Fruit fly (Drosophila melanogaster): Measurements from ENCODE around the gene tty.

tty gene

DNA sequence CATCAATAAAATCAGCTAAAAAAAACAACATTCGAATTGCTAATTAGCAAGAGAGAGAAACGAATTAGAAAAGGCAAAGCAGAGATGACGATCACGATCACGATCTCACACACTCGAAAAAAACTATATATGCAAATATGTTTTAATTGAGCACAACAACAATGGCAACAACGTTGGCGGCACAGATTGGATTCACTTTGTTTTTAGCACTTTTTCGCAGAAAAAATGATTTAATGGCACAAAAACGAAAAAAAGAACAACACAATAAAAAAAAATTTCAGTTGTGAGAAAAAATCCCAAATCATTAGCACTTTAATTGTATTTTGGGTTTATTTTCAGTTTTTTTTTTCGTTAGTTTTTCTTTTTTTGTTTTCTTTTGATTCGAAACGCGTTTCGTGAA, 58.8 kb downstream of the tty start:
- TF ChIP-seq Ets65A (GFP tag) (peak; percentile 81), Ptx1 (GFP tag; IDR thresholded peaks at IDR 0.05) (0 out of 2 replicates have a peak, but pooled peaks have one; percentile 15), sens (GFP tag) (peak; percentile 35), row (GFP tag; IDR thresholded peaks at IDR 0.05) (no peak), dysf (GFP tag; IDR thresholded peaks at IDR 0.05) (0 out of 3 replicates have a peak, but pooled peaks have one; percentile 52), CG2120 (GFP tag; optimal IDR thresholded peaks at IDR 0.05) (peak; percentile 34), ttk (GFP tag; IDR thresholded peaks at IDR 0.05) (no peak), eve (GFP tag; optimal IDR thresholded peaks at IDR 0.05) (peak in 1 of 2 experiments; percentile 43), ab (GFP tag; optimal IDR thresholded peaks at IDR 0.05) (peak; percentile 11), CG3163 (GFP tag; optimal IDR thresholded peaks at IDR 0.05) (no peak), lilli (GFP tag; optimal IDR thresholded peaks at IDR 0.05) (peak; percentile 8), ssp (GFP tag; IDR thresholded peaks at IDR 0.05) (peak; percentile 32; the same call in 1 of the 2 replicates)

dm6 chrX:21279311-21279890, 60.1 kb downstream of the tty start:
- no peak for TF ChIP-seq CG32772 (GFP tag; IDR thresholded peaks at IDR 0.05)
- no peak for TF ChIP-seq en (GFP tag; optimal IDR thresholded peaks at IDR 0.05)
- TF ChIP-seq phol (tag; optimal IDR thresholded peaks at IDR 0.05) = peak; percentile 3
- TF ChIP-seq dmrt99B (tag; optimal IDR thresholded peaks at IDR 0.05) = peak; percentile 2
- no peak for TF ChIP-seq bab2 (GFP tag; optimal IDR thresholded peaks at IDR 0.05)
- TF ChIP-seq CG2120 (GFP tag; optimal IDR thresholded peaks at IDR 0.05) = peak; percentile 18
- no peak for TF ChIP-seq CG18011 (GFP tag; optimal IDR thresholded peaks at IDR 0.05)
- no peak for TF ChIP-seq lola (GFP tag; optimal IDR thresholded peaks at IDR 0.05)
- TF ChIP-seq peb (GFP tag; IDR thresholded peaks at IDR 0.05) = no peak
- TF ChIP-seq Med (GFP tag) = peak; percentile 75
- TF ChIP-seq tll (GFP tag; optimal IDR thresholded peaks at IDR 0.05) = no peak
- no peak for TF ChIP-seq slp2 (GFP tag; optimal IDR thresholded peaks at IDR 0.05)
- peak; percentile 26; the same call in 1 of the 2 replicates for TF ChIP-seq Rfx (GFP tag; IDR thresholded peaks at IDR 0.05)
- TF ChIP-seq CG4707 (GFP tag; optimal IDR thresholded peaks at IDR 0.05) = no peak
- no peak for TF ChIP-seq klu (GFP tag; IDR thresholded peaks at IDR 0.05)
- no peak for TF ChIP-seq ERR (GFP tag; optimal IDR thresholded peaks at IDR 0.05)
- peak; percentile 18 for TF ChIP-seq gem (tag; optimal IDR thresholded peaks at IDR 0.05)
- no peak for TF ChIP-seq CG8359 (GFP tag; optimal IDR thresholded peaks at IDR 0.05; ENCODE audit: borderline replicate concordance)
- TF ChIP-seq sens (GFP tag) = peak; percentile 53
- TF ChIP-seq Drgx (GFP tag; IDR thresholded peaks at IDR 0.05) = 0 out of 2 replicates have a peak, but pooled peaks have one; percentile 32
- TF ChIP-seq CG15601 (tag; optimal IDR thresholded peaks at IDR 0.05) = no peak
- no peak for TF ChIP-seq CG4282 (GFP tag; optimal IDR thresholded peaks at IDR 0.05)
- TF ChIP-seq CG2678 (tag; optimal IDR thresholded peaks at IDR 0.05) = peak; percentile 6
- TF ChIP-seq fd102C (GFP tag; optimal IDR thresholded peaks at IDR 0.05) = no peak
- no peak for TF ChIP-seq CG16813 (GFP tag; IDR thresholded peaks at IDR 0.05; ENCODE audit: partially characterized antibody)
- 0 out of 3 replicates have a peak, but pooled peaks have one; percentile 22 for TF ChIP-seq row (GFP tag; IDR thresholded peaks at IDR 0.05)
- TF ChIP-seq sens-2 (GFP tag; IDR thresholded peaks at IDR 0.05) = no peak
